Fruit fly (Drosophila melanogaster) whole organism, embryonic: ENCODE results near the gene CG43054.

Source experiments
- CG10959 ChIP-seq: fragments of 200-800 bp; sonication (Bioruptor generic); IDR thresholded peaks from 2 replicates; pipeline ENCODE4 v1.3.6; 2022; ENCODE audit warnings: missing biosample characterization, missing genetic modification characterization
- CG13424 ChIP-seq: fragments of 200-800 bp; sonication (Bioruptor generic); optimal IDR thresholded peaks from 2 replicates; lab custom pipeline; 2019; ENCODE audit warnings: missing biosample characterization, mild to moderate bottlenecking, missing genetic modification characterization, moderate library complexity
- CG16779 ChIP-seq: fragments of 200-800 bp; sonication (Bioruptor generic); IDR thresholded peaks from 2 replicates; pipeline ENCODE4 v1.3.6; 2022; ENCODE audit warnings: missing biosample characterization, missing genetic modification characterization
- CG1792 ChIP-seq: fragments of 200-800 bp; sonication (Bioruptor generic); optimal IDR thresholded peaks from 2 replicates; lab custom pipeline; 2016; ENCODE audit warnings: missing biosample characterization, missing genetic modification characterization
- CG4820 ChIP-seq: fragments of 200-800 bp; sonication (Bioruptor generic); optimal IDR thresholded peaks from 3 replicates; lab custom pipeline; 2016; ENCODE audit warnings: missing biosample characterization, missing genetic modification characterization
- Doc3 ChIP-seq: fragments of 200-800 bp; sonication (Bioruptor generic); IDR thresholded peaks from 3 replicates; pipeline ENCODE4 v1.3.6; 2022; ENCODE audit warnings: missing biosample characterization, missing genetic modification characterization; ENCODE audit not compliant: partially characterized antibody
- NfI ChIP-seq: fragments of 200-800 bp; sonication (Bioruptor generic); optimal IDR thresholded peaks from 3 replicates; lab custom pipeline; 2018; ENCODE audit warnings: missing biosample characterization, mild to moderate bottlenecking, missing genetic modification characterization, moderate library complexity
- fd3F ChIP-seq: fragments of 200-800 bp; sonication (Bioruptor generic); optimal IDR thresholded peaks from 2 replicates; lab custom pipeline; 2018; ENCODE audit warnings: missing biosample characterization, mild to moderate bottlenecking, missing genetic modification characterization, moderate library complexity
- ind ChIP-seq: fragments of 200-800 bp; sonication (Bioruptor generic); optimal IDR thresholded peaks from 3 replicates; lab custom pipeline; 2016; ENCODE audit warnings: missing biosample characterization, missing genetic modification characterization

DNA sequence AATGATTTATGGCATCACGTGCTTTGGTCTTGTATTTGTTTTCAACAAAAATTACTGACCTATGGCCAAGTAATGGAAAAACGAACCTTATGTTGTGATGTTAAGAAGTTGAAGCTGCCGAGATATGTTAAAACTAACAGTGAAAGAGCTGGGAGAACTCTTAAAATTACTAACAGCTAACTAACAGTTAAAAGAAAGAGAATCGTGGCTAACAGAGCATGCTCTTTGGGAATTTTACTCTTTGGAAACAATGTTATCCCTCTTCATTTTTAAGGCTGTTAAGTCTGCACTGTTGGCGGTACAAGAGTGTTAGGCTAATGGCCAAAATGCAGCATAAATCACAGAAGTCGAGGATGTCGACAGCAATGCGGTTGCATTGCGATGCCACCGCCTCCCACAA lies 6.5 kb upstream of the CG43054 start:
- TF ChIP-seq Doc3 (GFP tag; lab: Robert Waterston, UW) (no peak), CG1792 (no peak), CG4820 (GFP tag; lab: Kevin White, UChicago) (no peak), NfI (no peak), CG16779 (GFP tag; lab: Robert Waterston, UW) (no peak), CG13424 (tag; lab: Kevin White, UChicago) (no peak), fd3F (GFP tag; lab: Kevin White, UChicago) (no peak), CG10959 (GFP tag; lab: Robert Waterston, UW) (no peak), ind (GFP tag; lab: Kevin White, UChicago) (no peak)
